Worm (Caenorhabditis elegans) whole organism, L1 larva: ENCODE data around the gene htp-2.

Experiments
- aly-2 ChIP-seq: fragments of 150-350 bp; optimal IDR thresholded peaks from 2 replicates; lab custom pipeline; 2014; ENCODE audit warnings: missing biosample characterization, missing genetic modification characterization
- ama-1 ChIP-seq: fragments of 150-350 bp; optimal IDR thresholded peaks from 2 replicates; lab custom pipeline; 2014
- dpl-1 ChIP-seq, 3 experiments: fragments of 150-350 bp in 2 of 3; sonication (generic microtip) in 1 of 3; optimal IDR thresholded peaks; 2 replicates each; lab custom pipeline; 2014 to 2017; ENCODE audit warnings: missing biosample characterization in 3 of 3, missing genetic modification characterization in 3 of 3, missing genetic modification reagents in 3 of 3
- lin-39 ChIP-seq: fragments of 150-350 bp; optimal IDR thresholded peaks from 2 replicates; lab custom pipeline; 2014; ENCODE audit warnings: missing biosample characterization, missing genetic modification reagents, missing genetic modification characterization
- mdl-1 ChIP-seq, 2 experiments: fragments of 150-350 bp; optimal IDR thresholded peaks; 2 replicates each; lab custom pipeline; 2014 to 2017; ENCODE audit warnings: missing biosample characterization in 2 of 2, missing genetic modification characterization in 2 of 2, inconsistent platforms in 1 of 2
- nhr-11 ChIP-seq: fragments of 150-350 bp; optimal IDR thresholded peaks from 2 replicates; lab custom pipeline; 2014; ENCODE audit warnings: missing biosample characterization, missing genetic modification characterization
- nhr-47 ChIP-seq: sonication (generic microtip); optimal IDR thresholded peaks from 2 replicates; lab custom pipeline; 2016; ENCODE audit warnings: mild to moderate bottlenecking, missing genetic modification characterization, moderate library complexity, missing compliant biosample characterization
- nhr-77 ChIP-seq: fragments of 150-350 bp; optimal IDR thresholded peaks from 2 replicates; lab custom pipeline; 2014; ENCODE audit warnings: missing biosample characterization, missing genetic modification characterization
- unc-30 ChIP-seq: sonication (generic microtip); optimal IDR thresholded peaks from 2 replicates; lab custom pipeline; 2017; ENCODE audit warnings: missing biosample characterization, missing genetic modification characterization
- unc-98 ChIP-seq: fragments of 200-800 bp; sonication (Bioruptor generic); IDR thresholded peaks from 2 replicates; pipeline ENCODE4 v1.3.6; 2022; ENCODE audit warnings: missing genetic modification characterization, missing compliant biosample characterization
- zag-1 ChIP-seq: fragments of 150-350 bp; optimal IDR thresholded peaks from 2 replicates; lab custom pipeline; 2014; ENCODE audit warnings: missing biosample characterization, missing genetic modification characterization

DNA sequence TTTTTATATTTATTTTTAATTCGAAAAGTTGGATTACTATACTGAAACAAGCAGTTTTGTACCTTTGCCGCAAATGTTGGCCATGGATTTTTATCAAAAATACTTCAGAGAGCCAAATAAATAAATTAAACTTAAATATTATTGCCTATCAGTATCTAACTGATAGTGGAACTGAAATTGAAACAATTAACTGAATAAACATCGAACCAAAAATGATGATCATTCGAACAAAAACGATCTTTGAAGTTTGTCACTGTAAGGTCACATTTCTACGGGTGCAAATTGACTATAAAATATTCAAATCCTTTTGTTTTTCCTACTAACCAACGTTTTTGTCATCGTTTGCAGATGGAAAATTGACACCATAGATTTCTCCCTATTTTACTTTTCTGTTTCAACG, 23.7 kb downstream of the htp-2 start:
- TF ChIP-seq ama-1, result no peak
- TF ChIP-seq unc-98 (GFP tag; lab: Robert Waterston, UW), result no peak
- no peak for TF ChIP-seq zag-1 (tag; lab: Kevin White, UChicago)
- TF ChIP-seq nhr-11 (tag; lab: Kevin White, UChicago), result no peak
- TF ChIP-seq unc-30 (tag; lab: Kevin White, UChicago), result no peak
- no peak for TF ChIP-seq dpl-1 (GFP tag; optimal IDR thresholded peaks at IDR 0.05; lab: Kevin White, UChicago)
- TF ChIP-seq nhr-47 (tag; lab: Kevin White, UChicago), result no peak
- no peak for TF ChIP-seq aly-2
- no peak for TF ChIP-seq lin-39 (tag; lab: Kevin White, UChicago)
- TF ChIP-seq nhr-77 (tag; lab: Kevin White, UChicago), result no peak
- TF ChIP-seq mdl-1 (tag; optimal IDR thresholded peaks at IDR 0.05; lab: Kevin White, UChicago), result no peak
